Fruit fly (Drosophila melanogaster) whole organism, embryonic: ENCODE data around the gene tth.

Experiments
- Atf3 ChIP-seq: fragments of 200-800 bp; sonication (Bioruptor generic); optimal IDR thresholded peaks from 3 replicates; lab custom pipeline; 2016; ENCODE audit warnings: missing biosample characterization, missing genetic modification characterization
- CG10431 ChIP-seq: fragments of 200-800 bp; sonication (Bioruptor generic); optimal IDR thresholded peaks from 3 replicates; lab custom pipeline; 2018; ENCODE audit warnings: missing biosample characterization, mild to moderate bottlenecking, missing genetic modification characterization
- CG11696 ChIP-seq: fragments of 200-800 bp; sonication (Bioruptor generic); IDR thresholded peaks from 2 replicates; pipeline ENCODE4 v1.3.6; 2022; ENCODE audit warnings: missing biosample characterization, missing genetic modification characterization
- CG12236 ChIP-seq: fragments of 200-800 bp; sonication (Bioruptor generic); optimal IDR thresholded peaks from 2 replicates; lab custom pipeline; 2016; ENCODE audit warnings: missing biosample characterization, missing genetic modification characterization
- CG15479 ChIP-seq: fragments of 200-800 bp; sonication (Bioruptor generic); optimal IDR thresholded peaks from 3 replicates; lab custom pipeline; 2019; ENCODE audit warnings: missing biosample characterization, mild to moderate bottlenecking, missing genetic modification characterization, moderate library complexity
- CG1647 ChIP-seq: fragments of 200-800 bp; sonication (Bioruptor generic); optimal IDR thresholded peaks from 3 replicates; lab custom pipeline; 2016; ENCODE audit warnings: missing biosample characterization, missing genetic modification characterization
- CG17186 ChIP-seq: fragments of 200-800 bp; sonication (Bioruptor generic); optimal IDR thresholded peaks from 3 replicates; lab custom pipeline; 2017; ENCODE audit warnings: missing biosample characterization, missing genetic modification reagents, missing genetic modification characterization
- CG17912 ChIP-seq: fragments of 200-800 bp; sonication (Bioruptor generic); optimal IDR thresholded peaks from 2 replicates; lab custom pipeline; 2018; ENCODE audit warnings: missing biosample characterization, mild to moderate bottlenecking, missing genetic modification characterization
- CG18764 ChIP-seq: fragments of 200-800 bp; sonication (Bioruptor generic); optimal IDR thresholded peaks from 3 replicates; lab custom pipeline; 2016; ENCODE audit warnings: missing biosample characterization, missing genetic modification characterization
- CG2199 ChIP-seq: fragments of 200-800 bp; sonication (Bioruptor generic); IDR thresholded peaks from 3 replicates; pipeline ENCODE4 v1.3.6; 2022; ENCODE audit warnings: missing biosample characterization, missing genetic modification characterization
- CG3838 ChIP-seq: fragments of 200-800 bp; sonication (Bioruptor generic); optimal IDR thresholded peaks from 3 replicates; lab custom pipeline; 2016; ENCODE audit warnings: missing biosample characterization, missing genetic modification characterization
- CG4854 ChIP-seq: fragments of 200-800 bp; sonication (Bioruptor generic); optimal IDR thresholded peaks from 2 replicates; lab custom pipeline; 2016; ENCODE audit warnings: missing biosample characterization, missing genetic modification characterization, inconsistent platforms
- CG6175 ChIP-seq: fragments of 200-800 bp; sonication (Bioruptor generic); IDR thresholded peaks from 3 replicates; pipeline ENCODE4 v1.3.6; 2022; ENCODE audit warnings: missing biosample characterization, missing genetic modification characterization
- CG6654 ChIP-seq: fragments of 200-800 bp; sonication (Bioruptor generic); optimal IDR thresholded peaks from 2 replicates; lab custom pipeline; 2017; ENCODE audit warnings: missing biosample characterization, mild to moderate bottlenecking, missing genetic modification characterization
- CG7745 ChIP-seq: fragments of 200-800 bp; sonication (Bioruptor generic); optimal IDR thresholded peaks from 2 replicates; lab custom pipeline; 2018; ENCODE audit warnings: missing biosample characterization, mild to moderate bottlenecking, missing genetic modification characterization, moderate library complexity
- CG8478 ChIP-seq: fragments of >200 bp; optimal IDR thresholded peaks from 2 replicates; lab custom pipeline; 2018
- CG8944 ChIP-seq: fragments of 200-800 bp; sonication (Bioruptor generic); optimal IDR thresholded peaks from 3 replicates; lab custom pipeline; 2016; ENCODE audit warnings: missing biosample characterization, missing genetic modification characterization
- CG9215 ChIP-seq: fragments of 200-800 bp; sonication (Bioruptor generic); IDR thresholded peaks from 2 replicates; pipeline ENCODE4 v1.3.6; 2022; ENCODE audit warnings: missing biosample characterization, missing genetic modification characterization
- CG9609 ChIP-seq: fragments of 200-800 bp; sonication (Bioruptor generic); optimal IDR thresholded peaks from 3 replicates; lab custom pipeline; 2016; ENCODE audit warnings: missing biosample characterization, missing genetic modification characterization
- CHES-1-like ChIP-seq: fragments of 200-800 bp; sonication (Bioruptor generic); optimal IDR thresholded peaks from 2 replicates; lab custom pipeline; 2016; ENCODE audit warnings: missing biosample characterization, missing genetic modification characterization
- Dad ChIP-seq: fragments of 200-800 bp; sonication (Bioruptor generic); optimal IDR thresholded peaks from 3 replicates; lab custom pipeline; 2016; ENCODE audit warnings: missing biosample characterization, missing genetic modification characterization
- Dbx ChIP-seq: fragments of 200-800 bp; sonication (Bioruptor generic); IDR thresholded peaks from 3 replicates; pipeline ENCODE4 v1.3.6; 2022; ENCODE audit warnings: missing biosample characterization, missing genetic modification characterization
- Ets97D ChIP-seq: fragments of 200-800 bp; sonication (Bioruptor generic); optimal IDR thresholded peaks from 3 replicates; lab custom pipeline; 2016; ENCODE audit warnings: missing biosample characterization, missing genetic modification characterization
- H15 ChIP-seq: fragments of 200-800 bp; sonication (Bioruptor generic); IDR thresholded peaks from 3 replicates; pipeline ENCODE4 v1.3.6; 2022; ENCODE audit warnings: missing biosample characterization, missing genetic modification characterization
- HLH4C ChIP-seq: fragments of 200-800 bp; sonication (Bioruptor generic); IDR thresholded peaks from 3 replicates; pipeline ENCODE4 v1.3.6; 2022; ENCODE audit warnings: missing biosample characterization, missing genetic modification characterization; ENCODE audit not compliant: partially characterized antibody
- NC2β ChIP-seq: fragments of 200-800 bp; sonication (Bioruptor generic); optimal IDR thresholded peaks from 2 replicates; lab custom pipeline; 2016; ENCODE audit warnings: missing biosample characterization, missing genetic modification characterization
- NfI ChIP-seq: fragments of 200-800 bp; sonication (Bioruptor generic); optimal IDR thresholded peaks from 3 replicates; lab custom pipeline; 2018; ENCODE audit warnings: missing biosample characterization, mild to moderate bottlenecking, missing genetic modification characterization, moderate library complexity
- Opbp ChIP-seq: fragments of 200-800 bp; sonication (Bioruptor generic); IDR thresholded peaks from 3 replicates; pipeline ENCODE4 v1.3.6; 2022; ENCODE audit warnings: missing biosample characterization, missing genetic modification characterization; ENCODE audit not compliant: partially characterized antibody
- al ChIP-seq: fragments of 200-800 bp; sonication (Bioruptor generic); IDR thresholded peaks from 2 replicates; pipeline ENCODE4 v1.3.6; 2022; ENCODE audit warnings: missing biosample characterization, missing genetic modification characterization
- bcd ChIP-seq: fragments of 200-800 bp; sonication (Bioruptor generic); optimal IDR thresholded peaks from 2 replicates; lab custom pipeline; 2017; ENCODE audit warnings: missing biosample characterization, mild to moderate bottlenecking, missing genetic modification characterization
- bowl ChIP-seq: fragments of 200-800 bp; sonication (Bioruptor generic); IDR thresholded peaks from 2 replicates; pipeline ENCODE4 v1.3.6; 2022; ENCODE audit warnings: missing biosample characterization, missing genetic modification characterization
- cg ChIP-seq: fragments of 200-800 bp; sonication (Bioruptor generic); optimal IDR thresholded peaks from 3 replicates; lab custom pipeline; 2019; ENCODE audit warnings: missing biosample characterization, mild to moderate bottlenecking, missing genetic modification characterization, moderate library complexity
- dati ChIP-seq: fragments of 200-800 bp; sonication (Bioruptor generic); IDR thresholded peaks from 2 replicates; pipeline ENCODE4 v1.3.6; 2022; ENCODE audit warnings: missing biosample characterization, missing genetic modification characterization
- ewg ChIP-seq: fragments of 200-800 bp; sonication (Bioruptor generic); optimal IDR thresholded peaks from 3 replicates; lab custom pipeline; 2017; ENCODE audit warnings: mild to moderate bottlenecking, missing biosample characterization, missing genetic modification reagents, missing genetic modification characterization
- gcm ChIP-seq: fragments of 200-800 bp; sonication (Bioruptor generic); optimal IDR thresholded peaks from 2 replicates; lab custom pipeline; 2019; ENCODE audit warnings: missing biosample characterization, mild to moderate bottlenecking, missing genetic modification characterization, moderate library complexity
- gro ChIP-seq: fragments of 200-800 bp; sonication (Bioruptor generic); optimal IDR thresholded peaks from 2 replicates; lab custom pipeline; 2016; ENCODE audit warnings: missing biosample characterization, missing genetic modification characterization
- her ChIP-seq: fragments of 200-800 bp; sonication (Bioruptor generic); optimal IDR thresholded peaks from 2 replicates; lab custom pipeline; 2016; ENCODE audit warnings: missing biosample characterization, missing genetic modification characterization
- jing ChIP-seq: fragments of 200-800 bp; sonication (Bioruptor generic); optimal IDR thresholded peaks from 2 replicates; lab custom pipeline; 2018; ENCODE audit warnings: missing biosample characterization, mild to moderate bottlenecking, missing genetic modification characterization
- lola ChIP-seq, 3 experiments: fragments of >200 bp in 2 of 3; fragments of 200-800 bp in 1 of 3; sonication (Bioruptor generic) in 1 of 3; optimal IDR thresholded peaks; 2 replicates each; lab custom pipeline; 2017 to 2019; ENCODE audit warnings: missing biosample characterization in 3 of 3, missing genetic modification characterization in 3 of 3, mild to moderate bottlenecking in 1 of 3, moderate library complexity in 1 of 3
- org-1 ChIP-seq: fragments of 200-800 bp; sonication (Bioruptor generic); optimal IDR thresholded peaks from 2 replicates; lab custom pipeline; 2017; ENCODE audit warnings: missing biosample characterization, missing genetic modification characterization
- run ChIP-seq: fragments of 200-800 bp; sonication (Bioruptor generic); optimal IDR thresholded peaks from 3 replicates; lab custom pipeline; 2018; ENCODE audit warnings: missing biosample characterization, mild to moderate bottlenecking, missing genetic modification characterization
- salm ChIP-seq: fragments of 200-800 bp; sonication (Bioruptor generic); optimal IDR thresholded peaks from 2 replicates; lab custom pipeline; 2018; ENCODE audit warnings: missing biosample characterization, mild to moderate bottlenecking, missing genetic modification characterization
- schlank ChIP-seq: fragments of 200-800 bp; sonication (Bioruptor generic); optimal IDR thresholded peaks from 2 replicates; lab custom pipeline; 2018; ENCODE audit warnings: missing biosample characterization, mild to moderate bottlenecking, missing genetic modification characterization
- sens ChIP-seq: fragments of 200-800 bp; sonication (Bioruptor generic); peaks from one replicate; lab custom pipeline; 2016; ENCODE audit warnings: missing biosample characterization, missing genetic modification characterization
- ssp ChIP-seq: fragments of 200-800 bp; sonication (Bioruptor generic); IDR thresholded peaks from 2 replicates; pipeline ENCODE4 v1.3.6; 2022; ENCODE audit warnings: missing biosample characterization, missing genetic modification characterization
- stc ChIP-seq: fragments of 200-800 bp; sonication (Bioruptor generic); IDR thresholded peaks from 2 replicates; pipeline ENCODE4 v1.3.6; 2022; ENCODE audit warnings: missing biosample characterization, missing genetic modification characterization
- vvl ChIP-seq: fragments of 200-800 bp; sonication (Bioruptor generic); IDR thresholded peaks from 2 replicates; pipeline ENCODE4 v1.3.6; 2022; ENCODE audit warnings: missing biosample characterization, missing genetic modification characterization
- z ChIP-seq: fragments of 200-800 bp; sonication (Bioruptor generic); IDR thresholded peaks from 3 replicates; pipeline ENCODE4 v1.3.6; 2022; ENCODE audit warnings: missing biosample characterization, missing genetic modification characterization
- zen ChIP-seq: fragments of 200-800 bp; sonication (Bioruptor generic); optimal IDR thresholded peaks from 3 replicates; lab custom pipeline; 2018; ENCODE audit warnings: missing biosample characterization, mild to moderate bottlenecking, missing genetic modification characterization, moderate library complexity

tth gene

dm6 chrX:13641115-13641890, 24.9 kb upstream of the tth start (continued):
- TF ChIP-seq sens (peak; percentile 99), NfI (GFP tag; lab: Kevin White, UChicago) (peak; percentile 92), gcm (GFP tag; lab: Kevin White, UChicago) (peak; percentile 86), CG6175 (peak; percentile 91), org-1 (GFP tag; lab: Kevin White, UChicago) (peak; percentile 89), bcd (peak; percentile 92), CG2199 (GFP tag; lab: Robert Waterston, UW) (peak; percentile 20; the same call in 1 of the 3 replicates), her (GFP tag; lab: Kevin White, UChicago) (peak; percentile 95), stc (GFP tag; lab: Robert Waterston, UW) (peak; percentile 87), salm (tag; lab: Kevin White, UChicago) (peak; percentile 82), vvl (GFP tag; lab: Robert Waterston, UW) (peak; percentile 97), schlank (peak; percentile 92), CG15479 (GFP tag; lab: Kevin White, UChicago) (no peak), zen (tag; lab: Kevin White, UChicago) (peak; percentile 84), Atf3 (peak; percentile 89), lola (GFP tag; optimal IDR thresholded peaks at IDR 0.05; lab: Kevin White, UChicago) (peak in 1 of 3 experiments; percentile 79), run (tag; lab: Kevin White, UChicago) (peak; percentile 77), CG17186 (GFP tag; lab: Kevin White, UChicago) (peak; percentile 62), Ets97D (peak; percentile 87), CHES-1-like (peak; percentile 96), CG1647 (peak; percentile 94), bowl (GFP tag; lab: Robert Waterston, UW) (peak; percentile 74), cg (GFP tag; lab: Kevin White, UChicago) (no peak), Dbx (peak; percentile 95), Dad (peak; percentile 91), CG18764 (GFP tag; lab: Kevin White, UChicago) (peak; percentile 87), jing (GFP tag; lab: Kevin White, UChicago) (peak; percentile 84), CG8944 (GFP tag; lab: Kevin White, UChicago) (peak; percentile 96), NC2β (GFP tag; lab: Kevin White, UChicago) (peak; percentile 92), CG7745 (no peak), dati (GFP tag; lab: Robert Waterston, UW) (peak; percentile 84; the same call in 1 of the 2 replicates), CG9215 (GFP tag; lab: Robert Waterston, UW) (peak; percentile 89), CG4854 (peak; percentile 90), CG3838 (GFP tag; lab: Kevin White, UChicago) (peak; percentile 89), CG9609 (GFP tag; lab: Kevin White, UChicago) (peak; percentile 96), HLH4C (GFP tag; lab: Robert Waterston, UW) (no peak), z (GFP tag; lab: Robert Waterston, UW) (peak; percentile 61; the same call in 2 of the 3 replicates), ewg (GFP tag; lab: Kevin White, UChicago) (peak; percentile 84), H15 (peak; percentile 87), Opbp (GFP tag; lab: Robert Waterston, UW) (no peak), CG17912 (GFP tag; lab: Kevin White, UChicago) (peak; percentile 12), al (peak; percentile 89), CG12236 (GFP tag; lab: Kevin White, UChicago) (peak; percentile 93), CG10431 (GFP tag; lab: Kevin White, UChicago) (peak; percentile 64), CG11696 (GFP tag; lab: Robert Waterston, UW) (peak; percentile 80), CG8478 (lab: Kevin White, UChicago) (no peak), gro (peak; percentile 94), ssp (peak; percentile 78), CG6654 (GFP tag; lab: Kevin White, UChicago) (peak; percentile 70)
- TF ChIP-seq, all 482 proteins: peak for 420
